Worm (Caenorhabditis elegans) whole organism, young adult: ENCODE results near the gene ZK262.4.

Source experiments
- T07F8.4 ChIP-seq: sonication (generic microtip); optimal IDR thresholded peaks from 2 replicates; lab custom pipeline; 2016; ENCODE audit warnings: mild to moderate bottlenecking, missing genetic modification characterization, moderate library complexity, missing compliant biosample characterization
- ceh-79 ChIP-seq: sonication (generic microtip); optimal IDR thresholded peaks from 2 replicates; lab custom pipeline; 2017; ENCODE audit warnings: mild to moderate bottlenecking, missing genetic modification characterization, missing compliant biosample characterization
- dpl-1 ChIP-seq: fragments of 150-350 bp; optimal IDR thresholded peaks from 2 replicates; lab custom pipeline; 2014; ENCODE audit warnings: missing biosample characterization, missing genetic modification reagents, missing genetic modification characterization
- rec-8 ChIP-seq, 2 experiments: sonication (generic microtip); optimal IDR thresholded peaks; 2 replicates each; lab custom pipeline; 2016; ENCODE audit warnings: mild to moderate bottlenecking in 2 of 2, missing genetic modification characterization in 2 of 2, missing genetic modification reagents in 2 of 2, missing genotype in 2 of 2, missing biosample characterization in 1 of 2, missing compliant biosample characterization in 1 of 2, moderate library complexity in 1 of 2
- ztf-18 ChIP-seq: sonication (generic microtip); optimal IDR thresholded peaks from 2 replicates; lab custom pipeline; 2016; ENCODE audit warnings: missing genotype, mild to moderate bottlenecking, missing genetic modification characterization, missing compliant biosample characterization

ce11 chrV:18473415-18473814, 49.0 kb upstream of the ZK262.4 start, which contains the start of gene srh-182:
- no peak for TF ChIP-seq T07F8.4 (tag; lab: Kevin White, UChicago)
- TF ChIP-seq ceh-79 (tag; lab: Kevin White, UChicago) = no peak
- no peak for TF ChIP-seq ztf-18 (tag; lab: Kevin White, UChicago)
- no peak for TF ChIP-seq dpl-1
- TF ChIP-seq rec-8 (tag; optimal IDR thresholded peaks at IDR 0.05; lab: Kevin White, UChicago) = no peak
